Fruit fly (Drosophila melanogaster): ENCODE data around the gene CG3281.

The CG3281 gene

DNA sequence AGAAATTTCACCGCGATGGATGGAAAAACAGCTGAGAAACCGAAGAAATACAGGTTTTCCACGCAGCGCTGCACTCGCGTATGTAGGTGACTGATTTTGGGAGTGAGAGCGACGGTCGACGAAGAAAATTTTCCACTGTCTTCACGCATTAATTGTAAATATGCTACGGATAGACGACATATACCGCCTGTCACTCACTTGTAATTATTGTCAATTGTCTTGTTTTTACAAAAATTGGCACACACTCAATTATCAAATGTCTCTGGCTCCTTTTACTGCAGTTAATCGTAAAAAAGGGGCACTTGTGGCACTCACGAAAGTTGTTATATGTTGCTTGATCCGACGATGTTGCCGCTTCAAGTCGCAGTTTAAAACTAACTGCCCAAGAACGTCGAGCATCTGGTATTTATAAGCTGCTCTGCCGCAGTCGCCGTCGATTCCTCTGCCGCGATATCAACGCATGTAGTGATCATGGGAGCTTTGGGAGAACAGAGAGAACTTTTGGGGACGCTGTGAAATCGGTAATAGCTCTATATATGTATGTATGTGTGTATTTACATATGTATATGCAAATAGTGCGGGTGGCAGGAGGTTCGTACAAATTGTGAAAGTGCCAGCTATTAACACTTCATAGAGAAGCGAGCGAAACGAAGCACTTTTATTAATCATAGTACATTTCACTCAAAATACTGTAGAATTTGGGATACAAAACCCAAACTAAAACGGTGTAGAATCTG, 30.5 kb upstream of the CG3281 start, which contains the start of gene mfas (continued):
- TF ChIP-seq CG8290 (GFP tag; optimal IDR thresholded peaks at IDR 0.05): no peak
- TF ChIP-seq CG8290 (tag; optimal IDR thresholded peaks at IDR 0.05): peak in 1 of 2 experiments; percentile 42
- TF ChIP-seq CG31365 (tag; optimal IDR thresholded peaks at IDR 0.05): no peak
- TF ChIP-seq nom (GFP tag; optimal IDR thresholded peaks at IDR 0.05): peak; percentile 23
- no peak for TF ChIP-seq tna (GFP tag; IDR thresholded peaks at IDR 0.05; ENCODE audit: partially characterized antibody)
- TF ChIP-seq CG17568 (GFP tag; optimal IDR thresholded peaks at IDR 0.05): peak; percentile 38
- TF ChIP-seq unpg (GFP tag; optimal IDR thresholded peaks at IDR 0.05): peak; percentile 25
- TF ChIP-seq HHEX (GFP tag; optimal IDR thresholded peaks at IDR 0.05): peak; percentile 17
- no peak for TF ChIP-seq lbe (GFP tag; optimal IDR thresholded peaks at IDR 0.05)
- TF ChIP-seq CG15601 (tag; optimal IDR thresholded peaks at IDR 0.05): peak; percentile 43
- TF ChIP-seq cg (GFP tag; optimal IDR thresholded peaks at IDR 0.05): peak; percentile 67
- TF ChIP-seq fd64A (GFP tag; optimal IDR thresholded peaks at IDR 0.05): peak; percentile 44
- TF ChIP-seq ci (GFP tag; IDR thresholded peaks at IDR 0.05): peak; percentile 54; the same call in 1 of the 3 replicates
- peak; percentile 39 to 44 for TF ChIP-seq Trl (optimal IDR thresholded peaks at IDR 0.05)
- no peak for TF ChIP-seq Trl (GFP tag; optimal IDR thresholded peaks at IDR 0.05)
- peak; percentile 26 for TF ChIP-seq CG18599 (GFP tag; optimal IDR thresholded peaks at IDR 0.05)
- peak; percentile 29 for TF ChIP-seq mirr (GFP tag; optimal IDR thresholded peaks at IDR 0.05)
- TF ChIP-seq lab (GFP tag; optimal IDR thresholded peaks at IDR 0.05): peak; percentile 61
- TF ChIP-seq Stat92E (GFP tag; optimal IDR thresholded peaks at IDR 0.05): no peak
- peak; percentile 70 for TF ChIP-seq CG17912 (GFP tag; optimal IDR thresholded peaks at IDR 0.05)
- no peak for TF ChIP-seq abd-A (tag; optimal IDR thresholded peaks at IDR 0.05)
- peak; percentile 72 for TF ChIP-seq ATbp (GFP tag; optimal IDR thresholded peaks at IDR 0.05)
- no peak for TF ChIP-seq CG31388 (GFP tag; optimal IDR thresholded peaks at IDR 0.05)
- TF ChIP-seq otp (GFP tag; IDR thresholded peaks at IDR 0.05): 0 out of 3 replicates have a peak, but pooled peaks have one; percentile 27
- TF ChIP-seq Poxn (GFP tag; IDR thresholded peaks at IDR 0.05): no peak
- peak; percentile 7 for TF ChIP-seq crc (GFP tag; optimal IDR thresholded peaks at IDR 0.05)
- TF ChIP-seq CG1603 (tag; optimal IDR thresholded peaks at IDR 0.05): peak; percentile 35
- no peak for TF ChIP-seq CG14050 (GFP tag; IDR thresholded peaks at IDR 0.05)
- peak; percentile 32 for TF ChIP-seq CG3163 (GFP tag; optimal IDR thresholded peaks at IDR 0.05)
- peak; percentile 6 for TF ChIP-seq CG4707 (GFP tag; optimal IDR thresholded peaks at IDR 0.05)
- TF ChIP-seq CG6813 (GFP tag; optimal IDR thresholded peaks at IDR 0.05): peak; percentile 54
- TF ChIP-seq HLH4C (GFP tag; IDR thresholded peaks at IDR 0.05; ENCODE audit: partially characterized antibody): peak; percentile 36; the same call in 1 of the 3 replicates
- TF ChIP-seq CG2129 (GFP tag; IDR thresholded peaks at IDR 0.05; ENCODE audit: partially characterized antibody): no peak
- TF ChIP-seq NfI (GFP tag; optimal IDR thresholded peaks at IDR 0.05): no peak
- TF ChIP-seq pfk (GFP tag; optimal IDR thresholded peaks at IDR 0.05): peak; percentile 10
- peak; percentile 5 for TF ChIP-seq HmgZ (tag; optimal IDR thresholded peaks at IDR 0.05)
- TF ChIP-seq ap (GFP tag; IDR thresholded peaks at IDR 0.05): no peak
- peak; percentile 5 for TF ChIP-seq pb (GFP tag; optimal IDR thresholded peaks at IDR 0.05)
- TF ChIP-seq CG4424 (GFP tag; optimal IDR thresholded peaks at IDR 0.05): no peak
- no peak for TF ChIP-seq ase (GFP tag; IDR thresholded peaks at IDR 0.05)
- TF ChIP-seq Sox102F (GFP tag; optimal IDR thresholded peaks at IDR 0.05): peak; percentile 14
- TF ChIP-seq btn (GFP tag; optimal IDR thresholded peaks at IDR 0.05): no peak
- TF ChIP-seq CG34422 (GFP tag; IDR thresholded peaks at IDR 0.05): no peak; the same call in 2 of the 3 replicates
- peak; percentile 81; the same call in 2 of the 4 replicates for TF ChIP-seq chinmo (GFP tag; IDR thresholded peaks at IDR 0.05; ENCODE audit: partially characterized antibody)
- TF ChIP-seq Abd-B (GFP tag; optimal IDR thresholded peaks at IDR 0.05): no peak
- peak; percentile 89 for TF ChIP-seq Adf1 (GFP tag; IDR thresholded peaks at IDR 0.05)
- peak; percentile 6 for TF ChIP-seq CHES-1-like (GFP tag; optimal IDR thresholded peaks at IDR 0.05)
- peak; percentile 10; the same call in 1 of the 3 replicates for TF ChIP-seq CG2199 (GFP tag; IDR thresholded peaks at IDR 0.05)
